Worm (Caenorhabditis elegans) whole organism, early embryonic: ENCODE data around the gene F31D4.5.

Experiments
- B0310.2 ChIP-seq: sonication (generic microtip); optimal IDR thresholded peaks from 2 replicates; lab custom pipeline; 2016; ENCODE audit warnings: mild to moderate bottlenecking, missing genetic modification characterization, missing compliant biosample characterization
- F13C5.2 ChIP-seq: sonication (generic microtip); optimal IDR thresholded peaks from 2 replicates; lab custom pipeline; 2017; ENCODE audit warnings: mild to moderate bottlenecking, missing genetic modification characterization, inconsistent platforms, missing compliant biosample characterization
- aly-1 ChIP-seq: sonication (generic microtip); optimal IDR thresholded peaks from 2 replicates; lab custom pipeline; 2016; ENCODE audit warnings: missing genetic modification characterization, missing compliant biosample characterization
- ama-1 ChIP-seq: fragments of 150-350 bp; optimal IDR thresholded peaks from 2 replicates; lab custom pipeline; 2014
- ceh-13 ChIP-seq: fragments of 200-800 bp; sonication (Bioruptor generic); optimal IDR thresholded peaks from 2 replicates; lab custom pipeline; 2018; ENCODE audit warnings: mild to moderate bottlenecking, missing genetic modification characterization, missing compliant biosample characterization
- ceh-36 ChIP-seq: sonication (generic microtip); optimal IDR thresholded peaks from 2 replicates; lab custom pipeline; 2016; ENCODE audit warnings: missing genetic modification characterization, inconsistent platforms, missing compliant biosample characterization
- ets-7 ChIP-seq: sonication (generic microtip); optimal IDR thresholded peaks from 2 replicates; lab custom pipeline; 2016; ENCODE audit warnings: missing genotype, missing genetic modification characterization, missing compliant biosample characterization
- flt-1 ChIP-seq: fragments of 200-800 bp; sonication (Bioruptor generic); IDR thresholded peaks from 2 replicates; pipeline ENCODE4 v1.3.6; 2022; ENCODE audit warnings: missing genetic modification characterization, missing compliant biosample characterization
- hmbx-1 ChIP-seq: sonication (generic microtip); optimal IDR thresholded peaks from 2 replicates; lab custom pipeline; 2016; ENCODE audit warnings: mild to moderate bottlenecking, missing genetic modification characterization, missing compliant biosample characterization
- hmg-4 ChIP-seq: fragments of 200-800 bp; sonication (Bioruptor generic); optimal IDR thresholded peaks from 2 replicates; lab custom pipeline; 2018; ENCODE audit warnings: mild to moderate bottlenecking, missing genetic modification characterization, missing compliant biosample characterization
- hnd-1 ChIP-seq: sonication (generic microtip); optimal IDR thresholded peaks from 2 replicates; lab custom pipeline; 2016; ENCODE audit warnings: missing genetic modification characterization, missing compliant biosample characterization
- pes-1 ChIP-seq: fragments of 200-800 bp; sonication (Bioruptor generic); IDR thresholded peaks from 2 replicates; pipeline ENCODE4 v1.3.6; 2022; ENCODE audit warnings: missing genetic modification reagents, missing genetic modification characterization, missing compliant biosample characterization
- scrt-1 ChIP-seq: fragments of 200-800 bp; sonication (Bioruptor generic); IDR thresholded peaks from 2 replicates; pipeline ENCODE4 v1.3.6; 2022; ENCODE audit warnings: missing genetic modification characterization, missing compliant biosample characterization
- sea-1 ChIP-seq: fragments of 200-800 bp; sonication (Bioruptor generic); conservative IDR thresholded peaks from 2 replicates; pipeline ENCODE4 v1.3.6; 2022; ENCODE audit warnings: missing genetic modification characterization, missing compliant biosample characterization
- tbx-11 ChIP-seq: fragments of 200-800 bp; sonication (Bioruptor generic); IDR thresholded peaks from 2 replicates; pipeline ENCODE4 v1.3.6; 2022; ENCODE audit warnings: missing genetic modification characterization, missing compliant biosample characterization
- tbx-37 ChIP-seq: fragments of 200-800 bp; sonication (Bioruptor generic); conservative IDR thresholded peaks from 2 replicates; pipeline ENCODE4 v1.3.6; 2022; ENCODE audit warnings: missing genetic modification reagents, missing genetic modification characterization, missing compliant biosample characterization
- tra-4 ChIP-seq: sonication (generic microtip); optimal IDR thresholded peaks from 2 replicates; lab custom pipeline; 2017; ENCODE audit warnings: missing genetic modification characterization, missing compliant biosample characterization

Gene F31D4.5

DNA sequence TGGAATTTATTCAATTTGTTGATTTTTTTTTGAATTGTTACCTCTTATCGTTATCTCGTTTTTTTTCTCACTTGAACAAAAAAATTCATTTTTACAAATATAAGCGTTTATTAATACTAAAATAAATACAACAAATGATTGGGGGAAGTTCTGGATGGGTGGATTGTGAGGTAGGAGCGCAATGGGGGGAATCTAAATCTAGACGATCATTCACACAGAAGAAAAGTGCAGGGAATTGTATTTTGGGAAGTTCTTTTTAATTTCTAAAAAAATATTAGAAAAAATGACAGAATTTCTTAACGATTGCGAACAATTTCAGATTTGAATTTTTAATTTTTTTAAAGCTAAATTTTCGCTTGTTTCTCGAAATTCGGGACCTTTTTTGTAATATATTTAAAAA, 12.4 kb upstream of the F31D4.5 start:
- no peak for TF ChIP-seq B0310.2 (tag; lab: Kevin White, UChicago)
- no peak for TF ChIP-seq hnd-1 (tag; lab: Kevin White, UChicago)
- no peak for TF ChIP-seq ceh-13
- TF ChIP-seq ets-7 (tag; lab: Kevin White, UChicago), result no peak

DNA sequence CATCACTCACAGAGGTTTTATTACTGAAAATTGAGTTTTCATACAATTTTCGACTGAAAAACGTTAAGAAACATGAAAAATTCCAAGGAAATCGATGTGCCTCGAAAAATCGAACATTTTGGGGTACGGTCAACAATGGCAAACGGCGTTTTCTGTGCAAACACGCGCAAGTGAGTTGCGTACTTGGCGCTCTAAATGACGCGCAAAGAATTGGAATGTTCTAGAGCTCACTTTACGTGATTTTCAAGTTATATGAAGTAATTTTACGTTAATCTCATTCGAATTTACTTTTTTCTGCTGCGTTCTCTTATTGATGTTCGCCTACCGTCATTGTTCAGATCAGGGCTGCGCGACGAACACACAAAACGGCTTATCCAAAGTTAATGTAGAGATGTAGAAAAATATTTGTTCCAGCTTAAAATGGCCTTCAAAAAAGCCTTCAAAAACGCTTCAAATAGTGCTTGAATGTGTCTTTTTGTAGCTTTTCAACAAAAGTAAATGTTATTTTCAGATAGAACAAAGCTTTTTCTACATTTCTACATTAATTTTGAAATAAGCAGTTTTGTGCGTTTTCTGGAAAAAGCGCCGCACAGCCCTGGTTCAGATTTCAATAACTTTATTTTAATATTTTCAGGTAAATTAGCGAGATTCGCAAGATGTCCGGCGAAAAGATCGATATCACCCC, 8.2 kb upstream of the F31D4.5 start, which contains the start of the genes F31D4.2 and fkb-6:
TSS of gene F31D4.2 (minus strand) at position 23 of the 685 bp plus-strand sequence.
TSS of gene fkb-6 (plus strand) at position 635 of the 685 bp plus-strand sequence.
- TF ChIP-seq F13C5.2 (tag; lab: Kevin White, UChicago), result peak; percentile 56
- TF ChIP-seq tra-4 (tag; lab: Kevin White, UChicago), result no peak

DNA sequence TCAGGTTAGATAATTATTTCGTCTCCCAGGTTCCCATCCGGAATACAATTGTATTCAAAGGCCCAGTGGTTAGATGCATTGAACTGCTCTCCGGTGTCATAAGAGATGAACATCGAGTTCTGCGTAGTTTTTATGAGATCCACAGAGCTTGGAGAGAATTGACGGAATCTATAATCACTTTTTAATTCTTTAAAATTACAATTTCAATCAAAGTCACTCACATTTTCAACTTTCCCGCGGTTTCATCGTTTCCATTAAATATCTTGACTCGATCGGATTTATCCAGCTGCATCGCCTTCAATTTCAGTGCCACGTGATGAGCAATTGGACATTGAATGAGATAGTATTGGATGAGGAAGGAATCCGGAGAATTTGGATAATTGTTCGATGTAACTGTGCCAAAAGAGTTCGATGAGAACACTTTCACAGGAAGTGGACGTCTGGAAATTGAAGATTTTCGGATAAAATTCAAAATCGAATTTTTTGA, 6.1 kb upstream of the F31D4.5 start:
- no peak for TF ChIP-seq ceh-13
- no peak for TF ChIP-seq aly-1
- no peak for TF ChIP-seq B0310.2 (tag; lab: Kevin White, UChicago)
- no peak for TF ChIP-seq tra-4 (tag; lab: Kevin White, UChicago)
- no peak for TF ChIP-seq tbx-11 (GFP tag; lab: Robert Waterston, UW)
- no peak for TF ChIP-seq tbx-37
- no peak for TF ChIP-seq hmbx-1 (tag; lab: Kevin White, UChicago)
- no peak for TF ChIP-seq F13C5.2 (tag; lab: Kevin White, UChicago)
- no peak for TF ChIP-seq ets-7 (tag; lab: Kevin White, UChicago)
- no peak for TF ChIP-seq hmg-4 (GFP tag; lab: Kevin White, UChicago)
- TF ChIP-seq scrt-1 (GFP tag; lab: Robert Waterston, UW), result no peak
- no peak for TF ChIP-seq ama-1 (lab: Kevin White, UChicago)
- no peak for TF ChIP-seq hnd-1 (tag; lab: Kevin White, UChicago)
- no peak for TF ChIP-seq pes-1 (GFP tag; lab: Robert Waterston, UW)
- TF ChIP-seq ceh-36 (tag; lab: Kevin White, UChicago), result no peak
- no peak for TF ChIP-seq sea-1
- no peak for TF ChIP-seq flt-1 (GFP tag; lab: Robert Waterston, UW)

DNA sequence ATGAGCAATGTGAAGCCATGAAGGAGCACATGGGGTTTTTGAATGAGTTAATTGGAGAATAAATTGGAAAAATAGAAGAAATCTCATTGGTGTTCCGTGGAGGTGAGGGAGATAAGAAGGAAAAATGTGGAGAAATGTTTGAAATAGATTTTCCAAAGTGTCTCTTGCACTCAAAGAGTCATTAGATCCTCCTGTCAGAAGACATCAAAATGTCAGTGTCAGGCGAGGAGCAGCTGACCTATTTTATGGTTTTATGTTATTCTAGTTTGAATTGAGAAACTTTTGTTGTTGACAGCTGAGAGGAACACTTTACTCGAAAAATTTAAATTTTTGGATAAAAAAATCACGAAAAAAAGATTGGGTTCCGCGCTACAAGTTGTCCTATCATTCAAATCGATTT, 3.3 kb upstream of the F31D4.5 start, which contains the start of gene clec-264:
TSS of gene clec-264 (minus strand) at position 122 of the 400 bp plus-strand sequence.
- TF ChIP-seq tra-4 (tag; lab: Kevin White, UChicago) (no peak), sea-1 (0 out of 2 replicates have a peak, but pooled peaks have one; percentile 6)

DNA sequence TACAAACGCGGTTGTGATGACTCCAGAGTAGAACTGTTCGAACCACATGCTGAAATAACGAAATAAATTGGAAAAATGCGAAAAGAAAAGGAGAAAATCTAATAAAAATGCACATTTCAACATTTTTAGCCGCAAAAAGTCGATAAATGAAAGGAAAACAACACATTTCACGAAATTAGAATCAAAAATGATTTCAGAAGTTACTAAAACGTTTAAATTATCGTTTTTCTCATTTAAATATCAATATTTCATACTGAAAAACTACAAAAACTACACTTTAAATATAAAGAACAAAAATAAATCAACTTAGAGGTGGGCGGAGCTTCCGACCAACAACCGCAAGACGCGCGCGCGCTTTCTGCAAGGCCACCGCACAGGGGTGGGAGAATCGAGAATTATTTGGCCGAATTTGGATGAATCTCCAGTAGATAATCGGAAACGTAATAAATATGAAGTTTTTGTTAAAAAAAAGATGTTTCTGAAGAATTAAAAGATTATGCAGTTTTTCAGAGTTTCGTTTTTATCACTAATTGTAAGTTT, 2.0 kb upstream of the F31D4.5 start, which contains the start of gene ndua-1:
TSS of gene ndua-1 (minus strand) at position 51 of the 540 bp plus-strand sequence.
- TF ChIP-seq pes-1 (GFP tag; lab: Robert Waterston, UW), result 0 out of 2 replicates have a peak, but pooled peaks have one; percentile 33
- no peak for TF ChIP-seq ceh-36 (tag; lab: Kevin White, UChicago)
- peak; percentile 70 for TF ChIP-seq F13C5.2 (tag; lab: Kevin White, UChicago)
- TF ChIP-seq hmg-4 (GFP tag; lab: Kevin White, UChicago), result peak; percentile 9
- no peak for TF ChIP-seq scrt-1 (GFP tag; lab: Robert Waterston, UW)

DNA sequence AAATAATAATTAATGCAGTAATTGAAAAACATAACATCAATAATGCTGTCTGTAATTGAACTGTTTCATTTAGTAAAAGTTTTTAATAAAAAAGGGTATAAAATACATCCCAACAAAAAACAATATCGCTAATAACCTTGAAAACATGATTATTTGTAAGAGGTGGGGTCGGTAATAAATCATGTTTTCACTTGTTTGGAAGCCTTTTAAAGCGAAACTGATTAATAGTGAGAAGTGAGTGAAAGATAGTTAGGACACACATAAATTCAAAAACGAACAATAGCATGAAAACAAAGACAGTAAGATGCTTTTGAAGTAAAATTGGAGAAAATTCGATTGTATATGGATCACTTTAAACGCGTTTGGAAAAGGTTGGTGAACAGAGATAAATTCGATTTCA, 7.2 kb downstream of the F31D4.5 start, which contains the start of gene try-4:
TSS of gene try-4 (minus strand) at position 74 of the 400 bp plus-strand sequence.
- TF ChIP-seq F13C5.2 (tag; lab: Kevin White, UChicago) (no peak), hmbx-1 (tag; lab: Kevin White, UChicago) (no peak), tbx-11 (GFP tag; lab: Robert Waterston, UW) (no peak), ets-7 (tag; lab: Kevin White, UChicago) (no peak), hmg-4 (GFP tag; lab: Kevin White, UChicago) (no peak), B0310.2 (tag; lab: Kevin White, UChicago) (no peak), sea-1 (no peak), scrt-1 (GFP tag; lab: Robert Waterston, UW) (no peak), ceh-13 (no peak), hnd-1 (tag; lab: Kevin White, UChicago) (no peak), ceh-36 (tag; lab: Kevin White, UChicago) (no peak), tra-4 (tag; lab: Kevin White, UChicago) (no peak), aly-1 (no peak), tbx-37 (no peak), ama-1 (lab: Kevin White, UChicago) (no peak), flt-1 (GFP tag; lab: Robert Waterston, UW) (no peak)

DNA sequence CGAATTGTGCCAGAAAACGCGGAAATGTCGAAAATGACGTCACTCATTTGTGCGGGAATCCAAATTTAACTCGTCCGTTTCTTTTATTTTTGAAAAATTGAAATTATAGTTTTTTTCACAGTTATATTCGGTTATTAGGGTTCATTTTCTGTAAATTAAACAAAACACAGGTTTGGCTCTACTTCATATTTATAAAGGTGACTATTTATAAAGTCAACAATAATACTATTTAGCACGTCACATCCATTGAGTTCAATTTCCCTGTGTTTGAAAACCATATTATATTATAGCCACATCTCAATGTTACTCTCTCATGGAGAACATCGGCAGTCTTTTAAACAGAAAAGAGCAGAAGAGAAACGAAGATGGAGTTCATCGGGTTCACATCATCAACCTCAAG, 8.8 kb downstream of the F31D4.5 start, which contains the start of gene twk-35:
TSS of gene twk-35 (plus strand) at position 301 of the 400 bp plus-strand sequence.
- TF ChIP-seq sea-1, result no peak
- no peak for TF ChIP-seq flt-1 (GFP tag; lab: Robert Waterston, UW)

DNA sequence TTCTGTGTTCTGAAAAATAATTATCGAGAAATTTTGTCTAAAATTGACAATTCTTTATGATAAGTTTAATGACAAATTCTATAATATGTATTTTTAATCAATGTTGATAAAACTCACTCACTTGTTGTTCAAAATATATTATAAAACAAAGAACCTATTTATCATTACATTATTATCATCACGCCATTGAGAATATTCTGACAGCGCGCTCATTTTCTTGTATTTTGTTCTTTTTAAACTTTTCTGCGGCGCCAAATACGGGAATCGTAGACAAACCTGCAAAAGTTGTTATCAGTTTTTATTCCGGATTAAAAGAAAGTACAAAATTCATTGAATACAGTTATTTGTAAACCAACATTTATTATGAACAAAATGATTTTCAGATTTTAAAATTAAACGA, 12.5 kb downstream of the F31D4.5 start:
- TF ChIP-seq hmg-4 (GFP tag; lab: Kevin White, UChicago) (no peak), tra-4 (tag; lab: Kevin White, UChicago) (no peak), aly-1 (no peak), ceh-36 (tag; lab: Kevin White, UChicago) (no peak), hmbx-1 (tag; lab: Kevin White, UChicago) (no peak), sea-1 (no peak), tbx-11 (GFP tag; lab: Robert Waterston, UW) (no peak), F13C5.2 (tag; lab: Kevin White, UChicago) (no peak), ama-1 (lab: Kevin White, UChicago) (no peak)
